Worm (Caenorhabditis elegans): ENCODE measurements around the gene K07C11.10.

- TF ChIP-seq ama-1 (optimal IDR thresholded peaks at IDR 0.05): no peak
- no peak for TF ChIP-seq ama-1 (GFP tag; optimal IDR thresholded peaks at IDR 0.05)
- no peak for TF ChIP-seq ccch-3 (GFP tag; optimal IDR thresholded peaks at IDR 0.05)
These were observed 36.7 kb downstream of the K07C11.10 start, which contains the start of gene F20D6.12 for ce11 chrV:8190016-8190415.

All from whole organism, young adult.